Worm (Caenorhabditis elegans) whole organism, late embryonic: ENCODE data around the gene F29B9.12.

ENCODE experiments used
- F13H6.1 ChIP-seq: sonication (generic microtip); optimal IDR thresholded peaks from 2 replicates; lab custom pipeline; 2016; ENCODE audit warnings: missing genetic modification characterization, missing compliant biosample characterization
- ceh-24 ChIP-seq: sonication (generic microtip); optimal IDR thresholded peaks from 2 replicates; lab custom pipeline; 2016; ENCODE audit warnings: mild to moderate bottlenecking, missing genetic modification characterization, missing compliant biosample characterization
- nfya-1 ChIP-seq: sonication (generic microtip); optimal IDR thresholded peaks from 2 replicates; lab custom pipeline; 2017; ENCODE audit warnings: missing genetic modification characterization, mild to moderate bottlenecking, missing compliant biosample characterization, antibody characterized with exemption, moderate library complexity
- nhr-232 ChIP-seq: sonication (generic microtip); optimal IDR thresholded peaks from 2 replicates; lab custom pipeline; 2016; ENCODE audit warnings: missing genetic modification characterization, missing compliant biosample characterization
- pqm-1 ChIP-seq: sonication (generic microtip); optimal IDR thresholded peaks from 2 replicates; lab custom pipeline; 2016; ENCODE audit warnings: missing genetic modification characterization, missing compliant biosample characterization
- ref-2 ChIP-seq: sonication (generic microtip); optimal IDR thresholded peaks from 2 replicates; lab custom pipeline; 2016; ENCODE audit warnings: missing genetic modification characterization, missing compliant biosample characterization
- tbx-2 ChIP-seq: sonication (generic microtip); optimal IDR thresholded peaks from 2 replicates; lab custom pipeline; 2016; ENCODE audit warnings: missing genetic modification characterization, missing compliant biosample characterization
- ztf-16 ChIP-seq: sonication (generic microtip); optimal IDR thresholded peaks from 2 replicates; lab custom pipeline; 2017; ENCODE audit warnings: missing genetic modification characterization, missing compliant biosample characterization

DNA sequence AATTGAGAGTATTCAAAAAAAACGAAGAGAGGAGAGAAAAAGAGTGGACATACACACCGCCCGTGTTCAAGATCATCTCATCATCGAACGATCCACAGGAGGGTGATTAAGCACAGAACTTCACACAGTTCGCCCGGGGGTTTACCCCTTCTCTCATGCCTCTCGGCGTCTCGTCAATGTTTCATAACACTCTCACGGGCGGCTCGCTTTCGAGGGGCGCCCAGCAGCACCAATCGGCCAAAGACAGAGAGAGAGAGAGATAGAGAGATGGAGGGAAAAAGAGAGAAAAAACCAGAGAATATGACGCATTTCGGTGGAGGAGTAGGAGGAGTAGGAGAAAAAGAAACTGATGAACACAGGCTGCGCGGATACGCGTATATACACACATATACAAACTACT, 35.8 kb downstream of the F29B9.12 start:
- TF ChIP-seq ceh-24 (tag; lab: Kevin White, UChicago) (no peak), ztf-16 (tag; lab: Kevin White, UChicago) (no peak), ref-2 (tag; lab: Kevin White, UChicago) (peak; percentile 20), pqm-1 (tag; lab: Kevin White, UChicago) (no peak), nhr-232 (tag; lab: Kevin White, UChicago) (no peak), nfya-1 (tag; lab: Kevin White, UChicago) (peak; percentile 75), tbx-2 (tag; lab: Kevin White, UChicago) (peak; percentile 51), F13H6.1 (no peak)
